Fruit fly (Drosophila melanogaster): ENCODE data around the gene CG17896.

Gene CG17896

DNA sequence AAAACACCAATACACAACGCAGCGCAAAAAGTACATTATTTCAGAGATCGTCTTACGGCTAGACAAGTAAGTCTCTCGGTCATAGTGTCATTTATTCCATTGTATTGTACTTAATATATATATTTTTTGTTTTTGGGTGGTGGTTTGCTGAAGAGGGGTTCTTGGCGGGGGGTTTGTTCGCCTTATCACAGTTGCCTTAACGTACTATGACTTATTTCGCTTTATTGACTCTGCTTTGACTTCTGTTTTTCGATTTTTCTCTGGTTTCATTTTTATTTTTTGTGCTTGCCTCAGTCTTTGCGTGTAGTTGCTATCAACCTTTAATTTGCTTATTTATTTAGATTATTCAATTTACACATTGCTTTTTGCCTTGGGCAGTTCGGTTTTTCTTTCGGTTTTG, 17.2 kb upstream of the CG17896 start:
- TF ChIP-seq sug (tag; optimal IDR thresholded peaks at IDR 0.05) (peak; percentile 68), CG18476 (GFP tag; optimal IDR thresholded peaks at IDR 0.05) (no peak), CG11247 (GFP tag; IDR thresholded peaks at IDR 0.05) (no peak), CG2712 (tag; optimal IDR thresholded peaks at IDR 0.05) (no peak), CG11560 (tag; IDR thresholded peaks at IDR 0.05) (no peak), lola (GFP tag; optimal IDR thresholded peaks at IDR 0.05) (no peak), CG34376 (GFP tag; optimal IDR thresholded peaks at IDR 0.05) (peak; percentile 17), CG9817 (tag; optimal IDR thresholded peaks at IDR 0.05) (no peak), gro (GFP tag; optimal IDR thresholded peaks at IDR 0.05) (no peak), CG10147 (GFP tag; optimal IDR thresholded peaks at IDR 0.05) (no peak), CG2889 (GFP tag; IDR thresholded peaks at IDR 0.05) (no peak), lbe (GFP tag; optimal IDR thresholded peaks at IDR 0.05) (peak; percentile 8), CG8089 (GFP tag; optimal IDR thresholded peaks at IDR 0.05) (no peak), bab2 (GFP tag; optimal IDR thresholded peaks at IDR 0.05) (no peak), D19B (GFP tag; optimal IDR thresholded peaks at IDR 0.05) (no peak)

DNA sequence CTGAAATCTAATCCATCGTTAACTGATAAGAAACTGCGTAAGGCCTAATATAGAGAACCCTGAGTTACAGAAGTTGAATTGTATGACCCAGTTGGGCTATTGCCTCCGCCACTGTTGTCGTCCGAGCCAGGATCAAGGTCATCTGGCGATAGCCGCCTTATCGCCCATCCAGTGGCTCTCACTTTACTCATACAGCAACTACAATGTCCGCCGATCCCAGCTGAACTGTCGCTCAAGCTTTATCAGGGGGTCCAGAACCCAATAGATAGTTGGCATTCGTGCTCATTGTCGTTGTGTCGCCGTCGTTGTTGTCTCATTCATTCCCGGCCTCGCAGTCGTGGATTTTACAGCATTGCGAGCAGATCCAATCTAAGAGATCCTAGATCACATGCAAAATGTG, 15.8 kb upstream of the CG17896 start, which contains the start of gene arg:
arg (plus strand) TSS at position 319 of the 400 bp plus-strand sequence.
- TF ChIP-seq E2f2 (GFP tag; IDR thresholded peaks at IDR 0.05), result no peak
- TF ChIP-seq p53 (GFP tag; optimal IDR thresholded peaks at IDR 0.05), result no peak
- TF ChIP-seq CG10543 (GFP tag; optimal IDR thresholded peaks at IDR 0.05), result peak; percentile 3
- no peak for TF ChIP-seq CG2875 (GFP tag; optimal IDR thresholded peaks at IDR 0.05)
- no peak for TF ChIP-seq CG30403 (GFP tag; optimal IDR thresholded peaks at IDR 0.05)
- no peak for TF ChIP-seq cg (GFP tag; optimal IDR thresholded peaks at IDR 0.05)
- TF ChIP-seq ftz-f1 (GFP tag; optimal IDR thresholded peaks at IDR 0.05), result peak; percentile 23
- no peak for TF ChIP-seq CG11085 (GFP tag; IDR thresholded peaks at IDR 0.05)
- no peak for TF ChIP-seq cwo (GFP tag; optimal IDR thresholded peaks at IDR 0.05)
- TF ChIP-seq gt (GFP tag; IDR thresholded peaks at IDR 0.05), result no peak
- TF ChIP-seq CG12104 (GFP tag; optimal IDR thresholded peaks at IDR 0.05), result no peak
- TF ChIP-seq slbo (GFP tag; IDR thresholded peaks at IDR 0.05), result no peak
- no peak for TF ChIP-seq CG3995 (GFP tag; optimal IDR thresholded peaks at IDR 0.05)
- TF ChIP-seq ems (GFP tag; optimal IDR thresholded peaks at IDR 0.05), result no peak
- peak; percentile 90 for TF ChIP-seq CG34376 (GFP tag; optimal IDR thresholded peaks at IDR 0.05)
- TF ChIP-seq bbx (GFP tag; IDR thresholded peaks at IDR 0.05; ENCODE audit: partially characterized antibody), result no peak
- TF ChIP-seq zfh2 (GFP tag; optimal IDR thresholded peaks at IDR 0.05), result no peak
- TF ChIP-seq sug (tag; optimal IDR thresholded peaks at IDR 0.05), result peak; percentile 78
- TF ChIP-seq Stat92E (GFP tag; optimal IDR thresholded peaks at IDR 0.05), result no peak
- TF ChIP-seq Pdp1 (GFP tag; optimal IDR thresholded peaks at IDR 0.05), result peak in 1 of 2 experiments; percentile 30
- no peak for TF ChIP-seq aop (GFP tag; IDR thresholded peaks at IDR 0.05)

DNA sequence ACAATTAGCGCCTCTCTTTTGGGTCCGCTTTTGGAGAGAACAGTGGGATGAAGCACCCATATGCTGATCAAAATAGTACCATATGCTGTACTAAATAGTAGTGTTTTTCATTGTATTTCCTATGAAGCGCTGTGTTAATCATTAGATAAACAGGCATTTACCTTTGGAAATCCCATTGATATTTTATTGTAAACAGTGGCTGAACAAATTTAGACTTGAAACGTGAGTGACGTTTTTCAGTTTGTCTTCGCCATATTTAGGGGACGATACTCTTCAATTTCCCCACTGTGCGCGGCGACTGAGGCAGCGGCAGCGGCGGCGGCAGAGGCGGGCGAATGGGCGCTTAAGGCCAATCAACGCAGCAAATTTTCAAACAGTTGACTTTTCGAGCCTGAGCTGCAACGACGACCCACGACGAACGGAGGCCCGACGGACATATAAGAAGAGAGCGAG, 6.3 kb upstream of the CG17896 start:
- TF ChIP-seq CG8359 (GFP tag; optimal IDR thresholded peaks at IDR 0.05; ENCODE audit: borderline replicate concordance) (peak; percentile 52), Hr3 (GFP tag; optimal IDR thresholded peaks at IDR 0.05) (peak; percentile 53), CG11093 (GFP tag; IDR thresholded peaks at IDR 0.05) (peak; percentile 51; the same call in 1 of the 3 replicates), ranshi (GFP tag; IDR thresholded peaks at IDR 0.05) (peak; percentile 60), CG12104 (GFP tag; optimal IDR thresholded peaks at IDR 0.05) (peak; percentile 74), Sin3A (optimal IDR thresholded peaks at IDR 0.05) (no peak), CG1792 (GFP tag; optimal IDR thresholded peaks at IDR 0.05) (peak; percentile 76), pros (GFP tag; optimal IDR thresholded peaks at IDR 0.05) (no peak), CG10462 (GFP tag; optimal IDR thresholded peaks at IDR 0.05) (peak; percentile 33), schlank (tag; optimal IDR thresholded peaks at IDR 0.05) (peak; percentile 86), CG6175 (GFP tag; IDR thresholded peaks at IDR 0.05) (peak; percentile 54; the same call in 1 of the 3 replicates), CG12219 (GFP tag; optimal IDR thresholded peaks at IDR 0.05) (peak; percentile 85), E2f1 (GFP tag; IDR thresholded peaks at IDR 0.05) (peak; percentile 74), CG1529 (GFP tag; optimal IDR thresholded peaks at IDR 0.05) (peak; percentile 64), Dll (GFP tag; IDR thresholded peaks at IDR 0.05; ENCODE audit: partially characterized antibody) (no peak), Fer1 (GFP tag; optimal IDR thresholded peaks at IDR 0.05) (peak; percentile 95), CG12769 (tag; optimal IDR thresholded peaks at IDR 0.05) (peak; percentile 92), D19B (GFP tag; optimal IDR thresholded peaks at IDR 0.05) (peak; percentile 77)

All from whole organism, embryonic.